Worm (Caenorhabditis elegans) whole organism, late embryonic: ENCODE results near the gene T02D1.7.

ENCODE experiments used
- C08G9.2 ChIP-seq: sonication (generic microtip); optimal IDR thresholded peaks from 2 replicates; lab custom pipeline; 2016; ENCODE audit warnings: mild to moderate bottlenecking, missing genetic modification characterization, moderate library complexity, missing compliant biosample characterization
- K02D7.2 ChIP-seq: sonication (generic microtip); optimal IDR thresholded peaks from 2 replicates; lab custom pipeline; 2017; ENCODE audit warnings: mild to moderate bottlenecking, missing genetic modification characterization, missing compliant biosample characterization
- ceh-19 ChIP-seq: fragments of 200-800 bp; sonication (Bioruptor generic); optimal IDR thresholded peaks from 2 replicates; lab custom pipeline; 2018; ENCODE audit warnings: mild to moderate bottlenecking, missing genetic modification characterization, missing compliant biosample characterization
- ceh-31 ChIP-seq: sonication (generic microtip); optimal IDR thresholded peaks from 2 replicates; lab custom pipeline; 2016; ENCODE audit warnings: missing genetic modification characterization, missing compliant biosample characterization
- ceh-48 ChIP-seq: sonication (generic microtip); optimal IDR thresholded peaks from 2 replicates; lab custom pipeline; 2016; ENCODE audit warnings: missing genetic modification characterization, inconsistent platforms, missing compliant biosample characterization
- ets-4 ChIP-seq: sonication (generic microtip); optimal IDR thresholded peaks from 2 replicates; lab custom pipeline; 2016; ENCODE audit warnings: missing genetic modification characterization, missing compliant biosample characterization
- mec-3 ChIP-seq: sonication (generic microtip); optimal IDR thresholded peaks from 2 replicates; lab custom pipeline; 2016; ENCODE audit warnings: borderline replicate concordance, missing genetic modification characterization, missing compliant biosample characterization
- nhr-232 ChIP-seq: sonication (generic microtip); optimal IDR thresholded peaks from 2 replicates; lab custom pipeline; 2016; ENCODE audit warnings: missing genetic modification characterization, missing compliant biosample characterization
- pag-3 ChIP-seq: sonication (generic microtip); optimal IDR thresholded peaks from 2 replicates; lab custom pipeline; 2016; ENCODE audit warnings: missing compliant biosample characterization, missing genetic modification characterization, borderline replicate concordance
- sox-4 ChIP-seq: sonication (generic microtip); optimal IDR thresholded peaks from 2 replicates; lab custom pipeline; 2017; ENCODE audit warnings: mild to moderate bottlenecking, missing genetic modification characterization, inconsistent platforms, missing compliant biosample characterization

DNA sequence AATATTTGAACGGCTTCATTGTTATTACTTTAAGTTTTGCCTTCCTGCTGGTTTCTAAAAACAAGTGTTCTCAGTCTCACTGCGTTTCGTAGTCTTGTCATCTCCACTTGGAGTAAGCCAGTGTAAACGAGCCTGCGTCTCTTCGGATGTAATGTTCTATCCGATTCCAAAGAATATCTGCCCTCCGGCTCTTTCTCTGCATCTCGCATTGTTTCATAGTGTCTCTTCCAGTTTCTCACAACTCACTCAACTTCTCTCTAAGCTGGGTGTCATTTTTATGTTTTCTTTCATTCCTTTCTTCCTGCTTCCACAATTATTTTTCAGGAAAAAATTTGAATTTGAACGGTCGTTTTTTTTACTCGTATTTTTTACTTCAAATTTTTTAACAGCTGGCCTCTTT lies 20.0 kb upstream of the T02D1.7 start:
- TF ChIP-seq sox-4 (tag; lab: Kevin White, UChicago): no peak
- no peak for TF ChIP-seq ets-4 (tag; lab: Kevin White, UChicago)
- TF ChIP-seq nhr-232: no peak
- no peak for TF ChIP-seq pag-3
- TF ChIP-seq ceh-48 (tag; lab: Kevin White, UChicago): no peak
- TF ChIP-seq K02D7.2 (tag; lab: Kevin White, UChicago): no peak
- no peak for TF ChIP-seq C08G9.2 (tag; lab: Kevin White, UChicago)
- TF ChIP-seq ceh-31: no peak
- TF ChIP-seq mec-3 (tag; lab: Kevin White, UChicago): no peak
- no peak for TF ChIP-seq ceh-19
